Worm (Caenorhabditis elegans) whole organism, early embryonic: ENCODE measurements around the gene C04H5.1.

Experiments
- aly-1 ChIP-seq: sonication (generic microtip); optimal IDR thresholded peaks from 2 replicates; lab custom pipeline; 2016; ENCODE audit warnings: missing genetic modification characterization, missing compliant biosample characterization
- ama-1 ChIP-seq: fragments of 150-350 bp; optimal IDR thresholded peaks from 2 replicates; lab custom pipeline; 2014
- ceh-13 ChIP-seq: fragments of 200-800 bp; sonication (Bioruptor generic); optimal IDR thresholded peaks from 2 replicates; lab custom pipeline; 2018; ENCODE audit warnings: mild to moderate bottlenecking, missing genetic modification characterization, missing compliant biosample characterization
- flt-1 ChIP-seq: fragments of 200-800 bp; sonication (Bioruptor generic); IDR thresholded peaks from 2 replicates; pipeline ENCODE4 v1.3.6; 2022; ENCODE audit warnings: missing genetic modification characterization, missing compliant biosample characterization
- hmbx-1 ChIP-seq: sonication (generic microtip); optimal IDR thresholded peaks from 2 replicates; lab custom pipeline; 2016; ENCODE audit warnings: mild to moderate bottlenecking, missing genetic modification characterization, missing compliant biosample characterization
- hmg-4 ChIP-seq: fragments of 200-800 bp; sonication (Bioruptor generic); optimal IDR thresholded peaks from 2 replicates; lab custom pipeline; 2018; ENCODE audit warnings: mild to moderate bottlenecking, missing genetic modification characterization, missing compliant biosample characterization
- pes-1 ChIP-seq: fragments of 200-800 bp; sonication (Bioruptor generic); IDR thresholded peaks from 2 replicates; pipeline ENCODE4 v1.3.6; 2022; ENCODE audit warnings: missing genetic modification reagents, missing genetic modification characterization, missing compliant biosample characterization
- sea-1 ChIP-seq: fragments of 200-800 bp; sonication (Bioruptor generic); conservative IDR thresholded peaks from 2 replicates; pipeline ENCODE4 v1.3.6; 2022; ENCODE audit warnings: missing genetic modification characterization, missing compliant biosample characterization
- tbx-37 ChIP-seq: fragments of 200-800 bp; sonication (Bioruptor generic); conservative IDR thresholded peaks from 2 replicates; pipeline ENCODE4 v1.3.6; 2022; ENCODE audit warnings: missing genetic modification reagents, missing genetic modification characterization, missing compliant biosample characterization

- TF ChIP-seq ama-1 (lab: Kevin White, UChicago), result no peak
- no peak for TF ChIP-seq hmg-4 (GFP tag; lab: Kevin White, UChicago)
- no peak for TF ChIP-seq flt-1 (GFP tag; lab: Robert Waterston, UW)
- TF ChIP-seq tbx-37 (GFP tag; lab: Robert Waterston, UW), result no peak
- no peak for TF ChIP-seq pes-1 (GFP tag; lab: Robert Waterston, UW)
- TF ChIP-seq hmbx-1, result no peak
- TF ChIP-seq sea-1 (GFP tag; lab: Robert Waterston, UW), result no peak
- TF ChIP-seq ceh-13 (GFP tag; lab: Kevin White, UChicago), result no peak
- no peak for TF ChIP-seq aly-1
Observed at ce11 chrII:14502997-14503396, 31.1 kb upstream of the C04H5.1 start, which contains the start of gene K10H10.6.
